Worm (Caenorhabditis elegans) whole organism, L3 larva: ENCODE measurements around the gene Y102F5A.1.
A peak's percentile ranks its signal among the peaks of the same experiment; 100 is the strongest.

Source experiments
- ZK546.5 ChIP-seq: sonication (generic microtip); optimal IDR thresholded peaks from 2 replicates; lab custom pipeline; 2017; ENCODE audit warnings: missing biosample characterization, missing genetic modification characterization
- aly-2 ChIP-seq: fragments of 150-350 bp; optimal IDR thresholded peaks from 2 replicates; lab custom pipeline; 2014; ENCODE audit warnings: missing biosample characterization, missing genetic modification characterization
- ceh-28 ChIP-seq: fragments of 150-350 bp; optimal IDR thresholded peaks from 2 replicates; lab custom pipeline; 2014; ENCODE audit warnings: missing biosample characterization, missing genetic modification reagents, missing genetic modification characterization
- elt-2 ChIP-seq: sonication (generic microtip); optimal IDR thresholded peaks from 2 replicates; lab custom pipeline; 2016; ENCODE audit warnings: missing genetic modification reagents, mild to moderate bottlenecking, missing genetic modification characterization, missing compliant biosample characterization
- fkh-10 ChIP-seq: sonication (generic microtip); optimal IDR thresholded peaks from 2 replicates; lab custom pipeline; 2017; ENCODE audit warnings: missing biosample characterization, missing genetic modification reagents, missing genetic modification characterization
- jun-1 ChIP-seq: fragments of 150-350 bp; optimal IDR thresholded peaks from 2 replicates; lab custom pipeline; 2014; ENCODE audit warnings: missing biosample characterization, missing genetic modification reagents, missing genetic modification characterization
- nhr-12 ChIP-seq: fragments of 150-350 bp; optimal IDR thresholded peaks from 2 replicates; lab custom pipeline; 2014; ENCODE audit warnings: missing biosample characterization, missing genetic modification characterization
- nhr-237 ChIP-seq: fragments of 150-350 bp; optimal IDR thresholded peaks from 2 replicates; lab custom pipeline; 2014; ENCODE audit warnings: missing biosample characterization, missing genetic modification characterization
- nhr-77 ChIP-seq: fragments of 150-350 bp; optimal IDR thresholded peaks from 2 replicates; lab custom pipeline; 2014; ENCODE audit warnings: missing biosample characterization, missing genetic modification characterization
- sea-2 ChIP-seq: fragments of 150-350 bp; sonication (generic microtip); optimal IDR thresholded peaks from 4 replicates; lab custom pipeline; 2014; ENCODE audit warnings: missing biosample characterization, missing genetic modification reagents, missing genetic modification characterization
- skn-1 ChIP-seq: fragments of 150-350 bp; optimal IDR thresholded peaks from 2 replicates; lab custom pipeline; 2014; ENCODE audit warnings: missing biosample characterization, missing genetic modification characterization
- tbx-2 ChIP-seq: sonication (generic microtip); optimal IDR thresholded peaks from 2 replicates; lab custom pipeline; 2016; ENCODE audit warnings: mild to moderate bottlenecking, missing genetic modification characterization, missing compliant biosample characterization
- unc-39 ChIP-seq: sonication (generic microtip); optimal IDR thresholded peaks from 4 replicates; lab custom pipeline; 2017; ENCODE audit warnings: missing biosample characterization, missing genetic modification characterization
- ztf-4 ChIP-seq: fragments of 150-350 bp; optimal IDR thresholded peaks from 2 replicates; lab custom pipeline; 2014; ENCODE audit warnings: missing biosample characterization, missing genetic modification characterization

DNA sequence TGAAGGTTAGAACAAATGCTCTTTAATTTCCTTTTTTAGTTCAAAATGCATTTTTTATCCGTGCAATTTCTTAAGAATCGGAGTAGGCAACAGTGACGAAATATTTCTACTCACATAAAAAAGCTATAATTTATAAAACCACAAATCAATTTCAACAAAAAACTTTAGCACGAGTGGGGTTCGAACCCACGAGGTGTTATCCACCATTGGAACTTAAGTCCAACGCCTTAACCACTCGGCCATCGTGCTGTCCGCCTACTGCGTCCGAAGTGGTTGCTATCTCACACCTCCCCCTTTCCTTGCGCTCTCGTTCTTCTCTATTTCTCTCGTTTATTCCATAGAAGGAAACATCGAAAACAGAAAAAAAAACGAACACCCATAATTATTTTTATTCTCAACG is 26.5 kb downstream of the Y102F5A.1 start:
- TF ChIP-seq jun-1 (peak; percentile 53), sea-2 (GFP tag; lab: Kevin White, UChicago) (no peak), nhr-77 (no peak), tbx-2 (peak; percentile 59), nhr-237 (tag; lab: Kevin White, UChicago) (no peak), aly-2 (tag; lab: Kevin White, UChicago) (no peak), fkh-10 (GFP tag; lab: Kevin White, UChicago) (peak; percentile 40), skn-1 (tag; lab: Kevin White, UChicago) (peak; percentile 3), ZK546.5 (tag; lab: Kevin White, UChicago) (no peak), nhr-12 (tag; lab: Kevin White, UChicago) (no peak), ztf-4 (no peak), unc-39 (no peak), elt-2 (tag; lab: Kevin White, UChicago) (peak; percentile 48), ceh-28 (peak; percentile 41)
